Worm (Caenorhabditis elegans): ENCODE data around the gene F40F12.3.

The F40F12.3 gene

DNA sequence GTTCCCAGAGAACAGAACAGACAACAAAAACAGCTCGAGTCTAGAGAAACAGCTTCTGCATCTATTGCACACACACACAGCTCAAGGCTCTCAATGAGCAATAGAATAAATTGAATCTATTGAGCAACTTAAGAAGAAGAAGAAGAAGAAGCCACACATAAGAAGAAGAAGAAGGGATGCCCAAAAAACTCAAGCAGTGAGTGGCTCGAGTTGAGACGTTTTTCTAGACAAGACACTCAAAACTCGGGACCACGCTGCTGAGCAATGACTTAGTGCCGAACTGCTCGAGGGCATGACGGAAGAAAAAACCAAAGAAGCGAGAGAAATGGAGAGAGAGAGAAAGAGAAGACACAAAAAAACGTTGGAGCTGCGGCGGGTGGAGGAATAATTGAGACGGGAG, 15.4 kb downstream of the F40F12.3 start:
- no peak for TF ChIP-seq F13C5.2 (tag; optimal IDR thresholded peaks at IDR 0.05)
- TF ChIP-seq tra-4 (tag; optimal IDR thresholded peaks at IDR 0.05): no peak
- no peak for TF ChIP-seq hmbx-1 (tag; optimal IDR thresholded peaks at IDR 0.05)
- no peak for TF ChIP-seq tbx-11 (GFP tag; IDR thresholded peaks at IDR 0.05)
- TF ChIP-seq ama-1 (optimal IDR thresholded peaks at IDR 0.05): no peak

DNA sequence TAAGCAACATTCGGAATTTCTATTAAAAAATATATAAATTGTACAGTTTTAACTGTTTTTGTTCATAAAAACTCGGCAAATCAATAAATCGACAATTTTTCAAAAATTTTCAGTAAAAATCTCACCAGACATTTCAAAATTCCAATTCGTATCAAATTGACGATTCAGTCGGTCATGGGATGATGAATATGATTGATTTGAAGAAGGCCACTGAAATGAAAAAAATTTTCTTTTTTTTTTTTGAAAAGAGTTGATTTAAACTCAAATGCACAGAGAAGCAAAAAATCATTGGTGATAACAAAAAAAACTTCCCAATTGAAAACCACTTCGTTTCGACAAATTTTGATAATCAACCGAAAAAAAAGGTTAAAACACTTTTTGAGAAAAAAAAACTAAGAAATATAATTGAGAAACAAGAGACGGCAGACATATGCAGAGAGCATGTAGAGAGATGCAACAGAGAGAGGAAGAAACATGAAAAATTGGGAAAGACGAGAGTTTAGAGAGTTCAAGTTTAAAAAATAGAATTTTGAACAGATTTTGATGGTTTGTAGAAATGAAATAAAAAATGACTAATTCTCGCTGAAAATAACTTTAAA, 16.9 kb downstream of the F40F12.3 start:
- TF ChIP-seq hnd-1 (tag; optimal IDR thresholded peaks at IDR 0.05): no peak
- TF ChIP-seq ceh-36 (tag; optimal IDR thresholded peaks at IDR 0.05): no peak
- no peak for TF ChIP-seq ama-1 (optimal IDR thresholded peaks at IDR 0.05)
- TF ChIP-seq B0310.2 (tag; optimal IDR thresholded peaks at IDR 0.05): no peak
- TF ChIP-seq tra-4 (tag; optimal IDR thresholded peaks at IDR 0.05): no peak
- TF ChIP-seq pes-1 (GFP tag; IDR thresholded peaks at IDR 0.05): no peak
- TF ChIP-seq aly-1 (tag; optimal IDR thresholded peaks at IDR 0.05): no peak
- no peak for TF ChIP-seq tbx-11 (GFP tag; IDR thresholded peaks at IDR 0.05)
- TF ChIP-seq flt-1 (GFP tag; IDR thresholded peaks at IDR 0.05): no peak
- TF ChIP-seq tbx-37 (GFP tag; conservative IDR thresholded peaks at IDR 0.05): no peak
- TF ChIP-seq ets-7 (tag; optimal IDR thresholded peaks at IDR 0.05): no peak
- TF ChIP-seq scrt-1 (GFP tag; IDR thresholded peaks at IDR 0.05): no peak
- TF ChIP-seq sea-1 (GFP tag; conservative IDR thresholded peaks at IDR 0.05): no peak
- TF ChIP-seq hmg-4 (GFP tag; optimal IDR thresholded peaks at IDR 0.05): no peak
- no peak for TF ChIP-seq ceh-13 (GFP tag; optimal IDR thresholded peaks at IDR 0.05)
- TF ChIP-seq F13C5.2 (tag; optimal IDR thresholded peaks at IDR 0.05): no peak
- TF ChIP-seq hmbx-1 (tag; optimal IDR thresholded peaks at IDR 0.05): no peak

DNA sequence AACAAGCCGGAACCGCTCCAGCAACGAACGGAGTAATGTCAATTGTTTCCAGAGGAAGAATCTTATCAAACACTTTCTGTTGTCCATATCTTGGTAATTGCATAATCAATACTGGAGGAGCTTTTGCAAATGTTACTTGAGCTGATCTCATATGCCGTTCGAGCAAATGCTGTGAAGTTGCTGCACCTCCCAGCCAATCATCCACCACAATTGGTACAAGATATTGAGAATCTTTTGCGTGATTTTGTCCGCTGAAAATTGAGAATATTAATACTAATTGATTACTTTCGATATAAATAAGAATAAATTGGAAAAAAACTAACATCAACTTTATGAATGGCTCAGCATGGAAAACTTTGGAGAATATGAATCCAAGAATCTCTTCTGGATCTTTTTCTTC, 20.9 kb downstream of the F40F12.3 start:
- TF ChIP-seq tbx-37 (GFP tag; conservative IDR thresholded peaks at IDR 0.05) (no peak), hmbx-1 (tag; optimal IDR thresholded peaks at IDR 0.05) (no peak)

DNA sequence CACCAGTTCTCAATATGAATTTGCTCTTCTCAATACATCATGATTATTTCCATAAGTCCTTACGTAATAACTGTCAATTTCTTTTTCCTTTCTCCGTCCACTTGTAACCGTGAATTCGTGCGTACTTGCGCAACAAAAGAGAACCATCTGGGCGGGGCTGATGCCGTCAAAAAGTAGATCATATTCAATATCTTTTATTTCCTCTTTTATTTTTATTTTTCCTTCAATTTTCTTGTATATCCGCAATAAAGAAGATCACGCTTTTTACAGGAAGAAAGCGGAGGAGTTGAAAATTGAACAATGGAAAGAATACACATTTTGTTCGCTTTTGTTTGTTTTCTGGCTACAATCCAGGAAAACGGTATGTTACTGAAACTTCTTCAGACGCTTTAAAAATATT, 27.8 kb downstream of the F40F12.3 start, which contains the start of gene mam-7:
Gene mam-7, plus strand, starts transcription at position 301 of the 400 bp plus-strand sequence.
- TF ChIP-seq hnd-1 (tag; optimal IDR thresholded peaks at IDR 0.05): no peak
- no peak for TF ChIP-seq hmbx-1 (tag; optimal IDR thresholded peaks at IDR 0.05)
- TF ChIP-seq pes-1 (GFP tag; IDR thresholded peaks at IDR 0.05): no peak
- TF ChIP-seq F13C5.2 (tag; optimal IDR thresholded peaks at IDR 0.05): no peak
- TF ChIP-seq ceh-36 (tag; optimal IDR thresholded peaks at IDR 0.05): no peak
- TF ChIP-seq ets-7 (tag; optimal IDR thresholded peaks at IDR 0.05): no peak
- no peak for TF ChIP-seq hmg-4 (GFP tag; optimal IDR thresholded peaks at IDR 0.05)
- TF ChIP-seq tra-4 (tag; optimal IDR thresholded peaks at IDR 0.05): no peak
- TF ChIP-seq ama-1 (optimal IDR thresholded peaks at IDR 0.05): no peak
- TF ChIP-seq flt-1 (GFP tag; IDR thresholded peaks at IDR 0.05): no peak
- no peak for TF ChIP-seq tbx-37 (GFP tag; conservative IDR thresholded peaks at IDR 0.05)
- TF ChIP-seq scrt-1 (GFP tag; IDR thresholded peaks at IDR 0.05): no peak
- TF ChIP-seq sea-1 (GFP tag; conservative IDR thresholded peaks at IDR 0.05): no peak
- TF ChIP-seq ceh-13 (GFP tag; optimal IDR thresholded peaks at IDR 0.05): no peak
- TF ChIP-seq aly-1 (tag; optimal IDR thresholded peaks at IDR 0.05): no peak
- no peak for TF ChIP-seq B0310.2 (tag; optimal IDR thresholded peaks at IDR 0.05)
- TF ChIP-seq tbx-11 (GFP tag; IDR thresholded peaks at IDR 0.05): no peak

DNA sequence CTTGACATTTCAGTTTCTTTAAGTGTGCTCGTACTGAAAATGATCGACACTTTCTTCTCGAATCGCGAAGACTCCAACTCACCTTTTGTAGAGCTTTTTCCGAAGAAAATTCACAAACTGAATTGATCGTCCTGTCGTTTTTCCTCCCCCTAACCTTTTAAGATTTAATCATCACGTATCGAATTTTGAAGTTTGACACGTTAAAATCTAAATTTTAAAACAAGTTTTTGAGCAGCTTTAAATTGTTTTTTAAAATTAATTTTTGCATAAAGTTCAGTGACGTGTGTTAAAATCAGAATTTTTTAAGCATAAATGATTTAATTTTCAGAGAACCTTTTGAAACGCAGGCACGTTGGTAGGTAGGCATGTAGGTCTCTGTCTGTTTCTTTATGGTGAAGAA, 29.3 kb downstream of the F40F12.3 start, which contains the start of gene alg-4:
Gene alg-4, minus strand, starts transcription at position 101 of the 400 bp plus-strand sequence.
- no peak for TF ChIP-seq ets-7 (tag; optimal IDR thresholded peaks at IDR 0.05)
- TF ChIP-seq F13C5.2 (tag; optimal IDR thresholded peaks at IDR 0.05): no peak
- TF ChIP-seq ama-1 (optimal IDR thresholded peaks at IDR 0.05): no peak
- no peak for TF ChIP-seq sea-1 (GFP tag; conservative IDR thresholded peaks at IDR 0.05)

DNA sequence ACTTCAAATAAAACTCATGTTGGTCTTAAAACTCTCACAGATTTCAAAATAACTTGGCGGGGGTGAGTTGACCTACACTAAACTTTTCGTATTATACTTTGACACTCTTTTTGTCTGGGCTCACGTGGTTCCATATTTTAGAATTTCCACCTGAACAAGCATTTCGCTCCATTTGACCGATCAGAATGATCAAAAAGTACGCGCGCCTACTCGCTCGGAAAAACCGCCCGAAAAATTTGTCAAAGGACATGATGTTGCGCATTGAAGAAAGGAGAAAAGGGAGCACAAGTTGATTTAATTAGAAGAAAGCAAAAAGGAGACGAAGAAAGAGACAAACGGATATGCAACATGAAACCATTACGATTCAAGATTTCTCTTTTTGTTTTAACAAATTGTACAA, 34.3 kb downstream of the F40F12.3 start:
- no peak for TF ChIP-seq ama-1 (optimal IDR thresholded peaks at IDR 0.05)
- TF ChIP-seq hmbx-1 (tag; optimal IDR thresholded peaks at IDR 0.05): no peak
- no peak for TF ChIP-seq tbx-37 (GFP tag; conservative IDR thresholded peaks at IDR 0.05)
- TF ChIP-seq hnd-1 (tag; optimal IDR thresholded peaks at IDR 0.05): no peak
- no peak for TF ChIP-seq ets-7 (tag; optimal IDR thresholded peaks at IDR 0.05)
- TF ChIP-seq scrt-1 (GFP tag; IDR thresholded peaks at IDR 0.05): no peak
- TF ChIP-seq B0310.2 (tag; optimal IDR thresholded peaks at IDR 0.05): no peak
- TF ChIP-seq aly-1 (tag; optimal IDR thresholded peaks at IDR 0.05): no peak
- no peak for TF ChIP-seq sea-1 (GFP tag; conservative IDR thresholded peaks at IDR 0.05)
- no peak for TF ChIP-seq ceh-13 (GFP tag; optimal IDR thresholded peaks at IDR 0.05)
- no peak for TF ChIP-seq pes-1 (GFP tag; IDR thresholded peaks at IDR 0.05)
- no peak for TF ChIP-seq hmg-4 (GFP tag; optimal IDR thresholded peaks at IDR 0.05)
- TF ChIP-seq flt-1 (GFP tag; IDR thresholded peaks at IDR 0.05): no peak
- no peak for TF ChIP-seq tra-4 (tag; optimal IDR thresholded peaks at IDR 0.05)
- TF ChIP-seq ceh-36 (tag; optimal IDR thresholded peaks at IDR 0.05): no peak
- TF ChIP-seq F13C5.2 (tag; optimal IDR thresholded peaks at IDR 0.05): no peak
- no peak for TF ChIP-seq tbx-11 (GFP tag; IDR thresholded peaks at IDR 0.05)

DNA sequence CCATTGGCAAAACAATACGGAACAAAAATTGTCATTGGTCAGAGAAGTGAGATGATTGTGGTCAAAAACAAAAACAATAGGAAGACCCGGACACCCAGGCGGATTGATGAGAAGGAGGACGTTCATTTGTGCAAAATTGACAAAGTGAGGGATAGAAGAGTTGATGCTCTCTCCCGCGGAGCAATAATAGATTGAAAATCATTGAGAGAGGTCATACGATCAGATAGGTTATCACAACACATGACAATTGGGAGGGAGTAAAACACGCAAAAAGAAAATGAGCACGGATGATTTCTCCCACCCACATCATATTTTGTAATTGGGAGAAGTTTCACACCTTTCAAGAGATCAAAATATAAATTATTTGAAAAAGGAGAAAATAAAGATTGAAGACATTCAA, 35.1 kb downstream of the F40F12.3 start:
- TF ChIP-seq F13C5.2 (tag; optimal IDR thresholded peaks at IDR 0.05) (no peak), scrt-1 (GFP tag; IDR thresholded peaks at IDR 0.05) (no peak), hmg-4 (GFP tag; optimal IDR thresholded peaks at IDR 0.05) (no peak), flt-1 (GFP tag; IDR thresholded peaks at IDR 0.05) (no peak), hnd-1 (tag; optimal IDR thresholded peaks at IDR 0.05) (no peak), aly-1 (tag; optimal IDR thresholded peaks at IDR 0.05) (no peak), hmbx-1 (tag; optimal IDR thresholded peaks at IDR 0.05) (no peak), ets-7 (tag; optimal IDR thresholded peaks at IDR 0.05) (no peak), ceh-36 (tag; optimal IDR thresholded peaks at IDR 0.05) (no peak), B0310.2 (tag; optimal IDR thresholded peaks at IDR 0.05) (no peak), sea-1 (GFP tag; conservative IDR thresholded peaks at IDR 0.05) (no peak), ama-1 (optimal IDR thresholded peaks at IDR 0.05) (no peak), tra-4 (tag; optimal IDR thresholded peaks at IDR 0.05) (no peak)

DNA sequence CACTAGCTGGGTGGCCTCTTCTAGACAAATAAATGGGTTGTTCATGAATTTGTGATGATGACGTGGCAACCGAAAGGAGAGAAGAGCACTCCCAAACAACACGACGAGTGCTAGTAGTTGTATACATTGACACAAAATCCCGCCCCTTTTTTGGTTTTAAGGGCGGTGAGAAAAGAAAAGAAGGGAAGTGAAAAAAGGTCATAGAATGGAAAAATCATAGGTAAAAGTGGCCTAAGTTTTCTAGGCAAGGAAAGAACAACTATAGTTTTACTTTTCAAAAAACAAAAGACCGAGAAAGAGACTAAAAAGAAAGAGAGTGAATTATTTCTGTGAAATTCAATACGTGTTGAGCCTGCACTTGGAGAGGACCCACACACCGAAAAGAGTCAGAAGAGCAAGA, 41.8 kb downstream of the F40F12.3 start, which contains the start of gene ZK757.2:
Gene ZK757.2, minus strand, starts transcription at position 101 of the 400 bp plus-strand sequence.
- no peak for TF ChIP-seq flt-1 (GFP tag; IDR thresholded peaks at IDR 0.05)
- no peak for TF ChIP-seq ama-1 (optimal IDR thresholded peaks at IDR 0.05)
